Worm (Caenorhabditis elegans): ENCODE data around the gene ZK1290.15.

Gene ZK1290.15

DNA sequence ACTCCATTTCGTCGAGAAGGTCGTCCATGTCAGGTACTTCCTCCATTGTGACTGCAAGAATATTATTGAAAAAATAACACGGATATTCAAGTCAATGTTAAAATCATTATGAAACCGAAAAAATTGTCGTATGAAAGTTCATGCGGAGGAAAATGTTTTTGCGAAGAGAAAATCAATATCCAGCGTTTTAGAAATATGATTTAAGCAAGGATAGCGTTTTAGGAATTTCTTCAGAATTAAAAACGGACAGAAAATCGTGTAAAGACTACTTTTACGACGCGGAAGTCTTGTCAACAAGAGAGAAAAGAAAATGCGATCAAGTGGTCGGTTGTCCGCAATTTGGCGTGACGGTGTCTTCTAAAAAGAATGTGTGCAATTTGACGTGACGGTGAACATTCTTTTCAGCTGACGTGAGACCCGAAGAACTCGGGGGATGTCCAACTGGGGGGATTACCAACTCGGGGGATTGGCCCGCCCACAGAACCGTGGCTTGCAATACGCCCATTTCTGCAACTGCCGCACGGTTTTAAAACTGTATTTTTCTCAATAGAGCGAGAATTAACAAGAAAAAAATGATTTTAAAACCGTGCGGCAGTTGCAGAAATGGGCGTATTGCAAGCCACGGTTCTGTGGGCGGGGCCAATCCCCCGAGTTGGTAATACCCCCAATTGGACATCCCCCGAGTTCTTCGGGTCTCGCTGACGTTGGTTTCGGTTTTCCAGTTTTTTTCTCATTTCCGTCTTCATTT, 44.7 kb upstream of the ZK1290.15 start, which contains the start of the genes aka-1 and ubc-6 (continued):
- TF ChIP-seq egrh-3 (GFP tag; IDR thresholded peaks at IDR 0.05) (peak; percentile 87), ceh-27 (GFP tag; optimal IDR thresholded peaks at IDR 0.05) (peak; percentile 94), sea-2 (GFP tag; IDR thresholded peaks at IDR 0.05) (0 out of 2 replicates have a peak, but pooled peaks have one; percentile 34), nfya-1 (tag; optimal IDR thresholded peaks at IDR 0.05; ENCODE audit: borderline replicate concordance, insufficient read depth) (no peak), pha-4 (tag; optimal IDR thresholded peaks at IDR 0.05) (no peak), ceh-79 (tag; optimal IDR thresholded peaks at IDR 0.05) (no peak), madf-6 (GFP tag; IDR thresholded peaks at IDR 0.05) (peak; percentile 87), lin-26 (GFP tag; IDR thresholded peaks at IDR 0.05) (peak; percentile 94), ccch-3 (GFP tag; optimal IDR thresholded peaks at IDR 0.05) (no peak), bed-1 (GFP tag; IDR thresholded peaks at IDR 0.05) (peak; percentile 70; the same call in 1 of the 2 replicates), ceh-40 (GFP tag; IDR thresholded peaks at IDR 0.05) (peak; percentile 75; the same call in 1 of the 2 replicates), pbrm-1 (GFP tag; IDR thresholded peaks at IDR 0.05) (peak; percentile 97), B0336.3 (GFP tag; IDR thresholded peaks at IDR 0.05) (peak; percentile 91), mcd-1 (GFP tag; IDR thresholded peaks at IDR 0.05) (peak; percentile 96), unc-130 (GFP tag; optimal IDR thresholded peaks at IDR 0.05) (peak; percentile 83), attf-6 (GFP tag; IDR thresholded peaks at IDR 0.05) (peak; percentile 76), athp-1 (tag; optimal IDR thresholded peaks at IDR 0.05) (peak; percentile 88), F57C9.4 (tag; optimal IDR thresholded peaks at IDR 0.05) (no peak), dpff-1 (tag; optimal IDR thresholded peaks at IDR 0.05) (no peak), hrde-1 (tag; optimal IDR thresholded peaks at IDR 0.05; ENCODE audit: borderline replicate concordance) (peak; percentile 48), Y53F4B.3 (GFP tag; IDR thresholded peaks at IDR 0.05) (peak; percentile 65), tbp1 (GFP tag; optimal IDR thresholded peaks at IDR 0.05) (peak; percentile 72), T07F8.4 (tag; optimal IDR thresholded peaks at IDR 0.05) (peak; percentile 69), lin-40 (tag; optimal IDR thresholded peaks at IDR 0.05) (peak; percentile 95), him-1 (tag; optimal IDR thresholded peaks at IDR 0.05) (peak; percentile 6), F37B4.10 (GFP tag; IDR thresholded peaks at IDR 0.05) (0 out of 2 replicates have a peak, but pooled peaks have one; percentile 85), ama-1 (optimal IDR thresholded peaks at IDR 0.05) (no peak), ama-1 (GFP tag; optimal IDR thresholded peaks at IDR 0.05) (no peak), B0019.2 (GFP tag; conservative IDR thresholded peaks at IDR 0.05) (peak; percentile 97), ztf-26 (tag; optimal IDR thresholded peaks at IDR 0.05) (peak; percentile 73), F23B12.7 (tag; optimal IDR thresholded peaks at IDR 0.05; ENCODE audit: insufficient read depth) (peak; percentile 72), madf-3 (GFP tag; IDR thresholded peaks at IDR 0.05) (peak; percentile 87), snpc-4 (GFP tag; optimal IDR thresholded peaks at IDR 0.05) (peak; percentile 54), snpc-4 (tag; optimal IDR thresholded peaks at IDR 0.05) (peak; percentile 36 to 84 (median 70)), ekl-4 (GFP tag; IDR thresholded peaks at IDR 0.05) (peak; percentile 96), rpc-1 (optimal IDR thresholded peaks at IDR 0.05) (peak; percentile 40), rpc-1 (tag; optimal IDR thresholded peaks at IDR 0.05) (no peak), F57A8.1 (GFP tag; optimal IDR thresholded peaks at IDR 0.05) (peak; percentile 19), B0035.1 (tag; optimal IDR thresholded peaks at IDR 0.05) (peak; percentile 71), akir-1 (GFP tag; optimal IDR thresholded peaks at IDR 0.05) (peak; percentile 56), lir-1 (GFP tag; conservative IDR thresholded peaks at IDR 0.05) (peak; percentile 91), ZK185.1 (tag; optimal IDR thresholded peaks at IDR 0.05; ENCODE audit: poor library complexity, severe bottlenecking) (peak; percentile 77), unc-62 (GFP tag; optimal IDR thresholded peaks at IDR 0.05) (no peak)

Data from whole organism, young adult.